Fruit fly (Drosophila melanogaster): Measurements from ENCODE around the gene Eig71Eh.
A peak's percentile ranks its signal among the peaks of the same experiment; 100 is the strongest.

Gene Eig71Eh

DNA sequence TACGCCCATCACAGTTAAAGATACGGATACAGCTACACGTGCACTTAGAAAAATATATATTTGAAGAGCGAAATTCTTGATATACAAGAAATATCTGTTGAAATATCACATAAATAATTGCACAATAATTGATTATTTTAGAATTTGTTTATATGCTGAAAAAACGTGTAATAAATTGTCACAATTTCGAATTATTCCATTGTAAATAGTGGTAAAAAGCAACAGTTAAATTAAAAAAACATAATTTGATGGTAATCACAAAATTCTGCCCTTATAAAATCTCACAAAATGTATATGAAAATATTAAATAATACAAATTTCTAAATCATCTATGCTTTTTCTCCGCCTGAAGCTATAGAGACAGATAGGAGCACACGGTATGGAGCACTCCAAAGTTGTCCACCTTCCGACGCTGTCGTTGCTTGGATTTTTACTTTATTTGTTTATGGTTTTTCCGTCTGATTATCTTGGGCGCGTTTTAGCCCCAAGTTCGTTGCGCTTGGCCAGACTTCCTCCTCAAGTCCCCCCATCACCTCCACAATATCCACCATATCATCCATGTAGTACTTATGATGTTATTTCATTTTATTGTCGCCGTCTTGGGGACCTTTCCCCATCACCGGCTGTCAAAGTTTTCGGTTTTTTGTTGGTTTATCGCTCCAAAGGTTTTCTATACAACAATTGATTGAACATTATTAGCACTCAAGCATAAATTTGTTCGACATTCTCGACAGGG, 45.2 kb upstream of the Eig71Eh start (continued):
- TF ChIP-seq H15 (GFP tag; IDR thresholded peaks at IDR 0.05) = 0 out of 3 replicates have a peak, but pooled peaks have one; percentile 15
- TF ChIP-seq CG12219 (GFP tag; optimal IDR thresholded peaks at IDR 0.05) = no peak
- no peak for TF ChIP-seq C15 (GFP tag; IDR thresholded peaks at IDR 0.05)
- peak; percentile 57 for TF ChIP-seq CG8388 (GFP tag; optimal IDR thresholded peaks at IDR 0.05)
- TF ChIP-seq Ravus (GFP tag; IDR thresholded peaks at IDR 0.05) = no peak
- no peak for TF ChIP-seq nom (GFP tag; optimal IDR thresholded peaks at IDR 0.05)
- peak; percentile 83 for TF ChIP-seq phol (tag; optimal IDR thresholded peaks at IDR 0.05)
- no peak for TF ChIP-seq cas (GFP tag; IDR thresholded peaks at IDR 0.05)
- no peak for TF ChIP-seq CG31388 (GFP tag; optimal IDR thresholded peaks at IDR 0.05)
- TF ChIP-seq Lhr (GFP tag; optimal IDR thresholded peaks at IDR 0.05) = peak; percentile 50
- TF ChIP-seq CG32767 (GFP tag; IDR thresholded peaks at IDR 0.05) = 0 out of 2 replicates have a peak, but pooled peaks have one; percentile 32
- TF ChIP-seq pum (GFP tag; optimal IDR thresholded peaks at IDR 0.05) = no peak
- TF ChIP-seq unpg (GFP tag; optimal IDR thresholded peaks at IDR 0.05) = peak; percentile 36
- TF ChIP-seq gem (tag; optimal IDR thresholded peaks at IDR 0.05) = peak; percentile 81
- peak; percentile 16 for TF ChIP-seq CG10147 (GFP tag; optimal IDR thresholded peaks at IDR 0.05)
- no peak for TF ChIP-seq CG4854 (GFP tag; optimal IDR thresholded peaks at IDR 0.05)
- peak; percentile 23 for TF ChIP-seq cato (GFP tag; optimal IDR thresholded peaks at IDR 0.05; ENCODE audit: borderline replicate concordance)
- TF ChIP-seq ato (GFP tag; IDR thresholded peaks at IDR 0.05; ENCODE audit: partially characterized antibody) = no peak
- TF ChIP-seq gsb-n (tag; optimal IDR thresholded peaks at IDR 0.05) = peak; percentile 40
- TF ChIP-seq CG16863 (GFP tag; optimal IDR thresholded peaks at IDR 0.05) = no peak
- TF ChIP-seq crp (GFP tag; optimal IDR thresholded peaks at IDR 0.05) = peak in 1 of 2 experiments; percentile 4
- no peak for TF ChIP-seq Taf1 (GFP tag; IDR thresholded peaks at IDR 0.05)
- TF ChIP-seq CG4707 (GFP tag; optimal IDR thresholded peaks at IDR 0.05) = no peak
- no peak for TF ChIP-seq fd3F (GFP tag; optimal IDR thresholded peaks at IDR 0.05)
- no peak for TF ChIP-seq CG11456 (GFP tag; IDR thresholded peaks at IDR 0.05)
- TF ChIP-seq pzg (GFP tag; optimal IDR thresholded peaks at IDR 0.05) = no peak
- TF ChIP-seq disco-r (GFP tag; optimal IDR thresholded peaks at IDR 0.05) = no peak
- peak; percentile 14 to 31 for TF ChIP-seq chif (GFP tag; optimal IDR thresholded peaks at IDR 0.05)
- TF ChIP-seq dmrt99B (tag; optimal IDR thresholded peaks at IDR 0.05) = peak; percentile 78
- TF ChIP-seq lmd (GFP tag; IDR thresholded peaks at IDR 0.05) = peak; percentile 42; the same call in 1 of the 2 replicates
- peak; percentile 11 for TF ChIP-seq Meics (GFP tag; optimal IDR thresholded peaks at IDR 0.05)
- TF ChIP-seq Fer3 (tag; optimal IDR thresholded peaks at IDR 0.05) = no peak
- TF ChIP-seq CG6765 (GFP tag; optimal IDR thresholded peaks at IDR 0.05) = no peak
- TF ChIP-seq nau (GFP tag; optimal IDR thresholded peaks at IDR 0.05) = no peak
- no peak for TF ChIP-seq so (GFP tag; IDR thresholded peaks at IDR 0.05)
- TF ChIP-seq CG34422 (GFP tag; IDR thresholded peaks at IDR 0.05) = no peak
- TF ChIP-seq CG6813 (GFP tag; optimal IDR thresholded peaks at IDR 0.05) = no peak
- peak; percentile 6 for TF ChIP-seq NfI (GFP tag; optimal IDR thresholded peaks at IDR 0.05)
- TF ChIP-seq nmo (GFP tag; optimal IDR thresholded peaks at IDR 0.05) = peak; percentile 87
- no peak for TF ChIP-seq GATAe (GFP tag; conservative IDR thresholded peaks at IDR 0.05)
- no peak for TF ChIP-seq pho (GFP tag; optimal IDR thresholded peaks at IDR 0.05)
- TF ChIP-seq Awh (GFP tag; IDR thresholded peaks at IDR 0.05) = no peak
- TF ChIP-seq salm (tag; optimal IDR thresholded peaks at IDR 0.05) = peak; percentile 27
- peak in 1 of 2 experiments; percentile 24 for TF ChIP-seq dpn (GFP tag; optimal IDR thresholded peaks at IDR 0.05)
- no peak for TF ChIP-seq CG9797 (GFP tag; optimal IDR thresholded peaks at IDR 0.05)
- no peak for TF ChIP-seq wdn (GFP tag; IDR thresholded peaks at IDR 0.05)
- peak; percentile 54 for TF ChIP-seq grn (GFP tag; optimal IDR thresholded peaks at IDR 0.05)
- TF ChIP-seq Myb (GFP tag; optimal IDR thresholded peaks at IDR 0.05) = no peak
- no peak for TF ChIP-seq yki (optimal IDR thresholded peaks at IDR 0.05)

Data from whole organism, embryonic.